Fruit fly (Drosophila melanogaster) whole organism, embryonic: ENCODE measurements around the gene Mob3.

ENCODE experiments used
- ATbp ChIP-seq: fragments of 200-800 bp; sonication (Bioruptor generic); optimal IDR thresholded peaks from 2 replicates; lab custom pipeline; 2017; ENCODE audit warnings: missing biosample characterization, mild to moderate bottlenecking, missing genetic modification characterization, missing genetic modification reagents
- CG1024 ChIP-seq: fragments of 200-800 bp; sonication (Bioruptor generic); IDR thresholded peaks from 2 replicates; pipeline ENCODE4 v1.3.6; 2022; ENCODE audit warnings: missing biosample characterization, missing genetic modification characterization
- CG10366 ChIP-seq: fragments of 200-800 bp; sonication (Bioruptor generic); IDR thresholded peaks from 2 replicates; pipeline ENCODE4 v1.3.6; 2022; ENCODE audit warnings: missing biosample characterization, missing genetic modification characterization
- CG11695 ChIP-seq: fragments of 200-800 bp; sonication (Bioruptor generic); IDR thresholded peaks from 3 replicates; pipeline ENCODE4 v1.3.6; 2022; ENCODE audit warnings: missing biosample characterization, missing genetic modification characterization
- CG12659 ChIP-seq: fragments of 200-800 bp; sonication (Bioruptor generic); optimal IDR thresholded peaks from 3 replicates; lab custom pipeline; 2017; ENCODE audit warnings: mild to moderate bottlenecking, missing biosample characterization, missing genetic modification reagents, missing genetic modification characterization
- CG14860 ChIP-seq: fragments of 200-800 bp; sonication (Bioruptor generic); IDR thresholded peaks from 3 replicates; pipeline ENCODE4 v1.3.6; 2022; ENCODE audit warnings: missing biosample characterization, missing genetic modification characterization; ENCODE audit not compliant: partially characterized antibody
- CG14965 ChIP-seq: fragments of 200-800 bp; sonication (Bioruptor generic); optimal IDR thresholded peaks from 2 replicates; lab custom pipeline; 2016; ENCODE audit warnings: missing biosample characterization, missing genetic modification characterization, borderline replicate concordance
- CG2120 ChIP-seq: fragments of 200-800 bp; sonication (Bioruptor generic); optimal IDR thresholded peaks from 3 replicates; lab custom pipeline; 2016; ENCODE audit warnings: missing biosample characterization, missing genetic modification characterization
- CG2129 ChIP-seq: fragments of 200-800 bp; sonication (Bioruptor generic); IDR thresholded peaks from 2 replicates; pipeline ENCODE4 v1.3.6; 2022; ENCODE audit warnings: missing biosample characterization, missing genetic modification characterization; ENCODE audit not compliant: partially characterized antibody
- CG2875 ChIP-seq: fragments of 200-800 bp; sonication (Bioruptor generic); optimal IDR thresholded peaks from 2 replicates; lab custom pipeline; 2017; ENCODE audit warnings: missing biosample characterization, mild to moderate bottlenecking, missing genetic modification characterization, missing genetic modification reagents
- CG31388 ChIP-seq: fragments of 200-800 bp; sonication (Bioruptor generic); optimal IDR thresholded peaks from 2 replicates; lab custom pipeline; 2016; ENCODE audit warnings: missing biosample characterization, missing genetic modification characterization
- CG31441 ChIP-seq: fragments of 200-800 bp; sonication (Bioruptor generic); IDR thresholded peaks from 2 replicates; pipeline ENCODE4 v1.3.6; 2022; ENCODE audit warnings: missing biosample characterization, missing genetic modification characterization
- CG34422 ChIP-seq: fragments of 200-800 bp; sonication (Bioruptor generic); IDR thresholded peaks from 3 replicates; pipeline ENCODE4 v1.3.6; 2022; ENCODE audit warnings: missing biosample characterization, missing genetic modification characterization
- CG4360 ChIP-seq: fragments of 200-800 bp; sonication (Bioruptor generic); IDR thresholded peaks from 2 replicates; pipeline ENCODE4 v1.3.6; 2022; ENCODE audit warnings: missing biosample characterization, missing genetic modification characterization
- CG9609 ChIP-seq: fragments of 200-800 bp; sonication (Bioruptor generic); optimal IDR thresholded peaks from 3 replicates; lab custom pipeline; 2016; ENCODE audit warnings: missing biosample characterization, missing genetic modification characterization
- CTCF ChIP-seq: fragments of 200-800 bp; sonication (Bioruptor generic); optimal IDR thresholded peaks from 2 replicates; lab custom pipeline; 2017; ENCODE audit warnings: missing biosample characterization, mild to moderate bottlenecking, missing genetic modification characterization, moderate library complexity
- Camta ChIP-seq: fragments of 200-800 bp; sonication (Bioruptor generic); optimal IDR thresholded peaks from 2 replicates; lab custom pipeline; 2016; ENCODE audit warnings: missing biosample characterization, missing genetic modification characterization
- CkIIα-i1 ChIP-seq: fragments of 200-800 bp; sonication (Bioruptor generic); IDR thresholded peaks from 2 replicates; pipeline ENCODE4 v1.3.6; 2022; ENCODE audit warnings: missing biosample characterization, missing genetic modification characterization
- CoRest ChIP-seq: fragments of 200-800 bp; sonication (Bioruptor generic); optimal IDR thresholded peaks from 3 replicates; lab custom pipeline; 2018; ENCODE audit warnings: missing biosample characterization, mild to moderate bottlenecking, missing genetic modification characterization, moderate library complexity
- Dek ChIP-seq: fragments of 200-800 bp; sonication (Bioruptor generic); optimal IDR thresholded peaks from 3 replicates; lab custom pipeline; 2019; ENCODE audit warnings: missing biosample characterization, mild to moderate bottlenecking, missing genetic modification characterization, moderate library complexity
- Ets65A ChIP-seq: fragments of 200-800 bp; sonication (Bioruptor generic); peaks from one replicate; lab custom pipeline; 2016; ENCODE audit warnings: missing biosample characterization, missing genetic modification characterization
- Fer1 ChIP-seq: fragments of 200-800 bp; sonication (Bioruptor generic); optimal IDR thresholded peaks from 2 replicates; lab custom pipeline; 2017; ENCODE audit warnings: missing biosample characterization, mild to moderate bottlenecking, missing genetic modification characterization
- Hr39 ChIP-seq: fragments of >200 bp; optimal IDR thresholded peaks from 2 replicates; lab custom pipeline; 2017
- Hsf ChIP-seq: fragments of 200-800 bp; sonication (Bioruptor generic); optimal IDR thresholded peaks from 3 replicates; lab custom pipeline; 2016; ENCODE audit warnings: missing biosample characterization, missing genetic modification characterization
- Kr ChIP-seq: fragments of 200-800 bp; sonication (Bioruptor generic); optimal IDR thresholded peaks from 2 replicates; lab custom pipeline; 2017; ENCODE audit warnings: missing biosample characterization, mild to moderate bottlenecking, missing genetic modification characterization
- Lim3 ChIP-seq: fragments of 200-800 bp; sonication (Bioruptor generic); IDR thresholded peaks from 2 replicates; pipeline ENCODE4 v1.3.6; 2022; ENCODE audit warnings: missing biosample characterization, missing genetic modification characterization
- MESR4 ChIP-seq: fragments of 200-800 bp; sonication (Bioruptor generic); optimal IDR thresholded peaks from 2 replicates; lab custom pipeline; 2018; ENCODE audit warnings: missing biosample characterization, mild to moderate bottlenecking, missing genetic modification characterization, moderate library complexity
- Med ChIP-seq: fragments of 200-800 bp; sonication (Bioruptor generic); peaks from one replicate; lab custom pipeline; 2016; ENCODE audit warnings: missing biosample characterization, missing genetic modification characterization, mild to moderate bottlenecking, inconsistent platforms, moderate library complexity
- Ptx1 ChIP-seq: fragments of 200-800 bp; sonication (Bioruptor generic); IDR thresholded peaks from 2 replicates; pipeline ENCODE4 v1.3.6; 2022; ENCODE audit warnings: missing biosample characterization, missing genetic modification characterization
- Sin3A ChIP-seq: fragments of >200 bp; optimal IDR thresholded peaks from 2 replicates; lab custom pipeline; 2018
- YL-1 ChIP-seq: fragments of 200-800 bp; sonication (Bioruptor generic); optimal IDR thresholded peaks from 3 replicates; lab custom pipeline; 2017; ENCODE audit warnings: missing biosample characterization, mild to moderate bottlenecking, missing genetic modification characterization
- bab2 ChIP-seq: fragments of 200-800 bp; sonication (Bioruptor generic); optimal IDR thresholded peaks from 2 replicates; lab custom pipeline; 2016; ENCODE audit warnings: missing biosample characterization, missing genetic modification characterization
- bigmax ChIP-seq: fragments of 200-800 bp; sonication (Bioruptor generic); optimal IDR thresholded peaks from 2 replicates; lab custom pipeline; 2018; ENCODE audit warnings: missing biosample characterization, mild to moderate bottlenecking, missing genetic modification characterization
- crp ChIP-seq, 2 experiments: fragments of 200-800 bp; sonication (Bioruptor generic); optimal IDR thresholded peaks; 2 replicates in 1 of 2; 3 replicates in 1 of 2; lab custom pipeline; 2017; ENCODE audit warnings: missing biosample characterization in 2 of 2, missing genetic modification characterization in 2 of 2, mild to moderate bottlenecking in 1 of 2, moderate library complexity in 1 of 2
- dan ChIP-seq: fragments of 200-800 bp; sonication (Bioruptor generic); IDR thresholded peaks from 2 replicates; pipeline ENCODE4 v1.3.6; 2022; ENCODE audit warnings: missing biosample characterization, missing genetic modification characterization
- fd102C ChIP-seq: fragments of 200-800 bp; sonication (Bioruptor generic); optimal IDR thresholded peaks from 2 replicates; lab custom pipeline; 2018; ENCODE audit warnings: missing biosample characterization, mild to moderate bottlenecking, missing genetic modification characterization, moderate library complexity
- kah ChIP-seq: fragments of 200-800 bp; sonication (Bioruptor generic); optimal IDR thresholded peaks from 2 replicates; lab custom pipeline; 2018; ENCODE audit warnings: missing biosample characterization, mild to moderate bottlenecking, missing genetic modification characterization
- nmo ChIP-seq: fragments of 200-800 bp; sonication (Bioruptor generic); optimal IDR thresholded peaks from 2 replicates; lab custom pipeline; 2018; ENCODE audit warnings: missing biosample characterization, mild to moderate bottlenecking, missing genetic modification characterization, moderate library complexity
- otp ChIP-seq: fragments of 200-800 bp; sonication (Bioruptor generic); IDR thresholded peaks from 3 replicates; pipeline ENCODE4, ENCODE4 v1.3.6; 2022; ENCODE audit warnings: missing biosample characterization, missing genetic modification characterization
- pb ChIP-seq: fragments of 200-800 bp; sonication (Bioruptor generic); optimal IDR thresholded peaks from 3 replicates; lab custom pipeline; 2016; ENCODE audit warnings: missing biosample characterization, missing genetic modification characterization
- peb ChIP-seq: fragments of 200-800 bp; sonication (Bioruptor generic); IDR thresholded peaks from 2 replicates; pipeline ENCODE4 v1.3.6; 2022; ENCODE audit warnings: missing biosample characterization, missing genetic modification characterization
- pfk ChIP-seq: fragments of 200-800 bp; sonication (Bioruptor generic); optimal IDR thresholded peaks from 2 replicates; lab custom pipeline; 2018; ENCODE audit warnings: missing biosample characterization, mild to moderate bottlenecking, missing genetic modification characterization, moderate library complexity
- pnt ChIP-seq: fragments of 200-800 bp; sonication (Bioruptor generic); optimal IDR thresholded peaks from 3 replicates; lab custom pipeline; 2016; ENCODE audit warnings: missing biosample characterization, missing genetic modification characterization
- ranshi ChIP-seq: fragments of 200-800 bp; sonication (Bioruptor generic); IDR thresholded peaks from 2 replicates; pipeline ENCODE4 v1.3.6; 2022; ENCODE audit warnings: missing biosample characterization, missing genetic modification characterization
- sens ChIP-seq: fragments of 200-800 bp; sonication (Bioruptor generic); peaks from one replicate; lab custom pipeline; 2016; ENCODE audit warnings: missing biosample characterization, missing genetic modification characterization
- sens-2 ChIP-seq: fragments of 200-800 bp; sonication (Bioruptor generic); IDR thresholded peaks from 2 replicates; pipeline ENCODE4 v1.3.6; 2022; ENCODE audit warnings: missing biosample characterization, missing genetic modification characterization
- slbo ChIP-seq: fragments of 200-800 bp; sonication (Bioruptor generic); IDR thresholded peaks from 2 replicates; pipeline ENCODE4 v1.3.6; 2022; ENCODE audit warnings: missing biosample characterization, missing genetic modification characterization
- ssp ChIP-seq: fragments of 200-800 bp; sonication (Bioruptor generic); IDR thresholded peaks from 2 replicates; pipeline ENCODE4 v1.3.6; 2022; ENCODE audit warnings: missing biosample characterization, missing genetic modification characterization
- tio ChIP-seq: fragments of 200-800 bp; sonication (Bioruptor generic); optimal IDR thresholded peaks from 2 replicates; lab custom pipeline; 2017; ENCODE audit warnings: missing biosample characterization, missing genetic modification characterization, inconsistent platforms
- twi ChIP-seq: fragments of 200-800 bp; optimal IDR thresholded peaks from 2 replicates; lab custom pipeline; 2019; ENCODE audit warnings: missing biosample characterization, mild to moderate bottlenecking, missing genetic modification characterization, moderate library complexity
- tx ChIP-seq: fragments of 200-800 bp; sonication (Bioruptor generic); optimal IDR thresholded peaks from 2 replicates; lab custom pipeline; 2016; ENCODE audit warnings: missing biosample characterization, missing genetic modification characterization
- wor ChIP-seq: fragments of 200-800 bp; sonication (Bioruptor generic); IDR thresholded peaks from 2 replicates; pipeline ENCODE4 v1.3.6; 2022; ENCODE audit warnings: missing biosample characterization, missing genetic modification characterization

The Mob3 gene

dm6 chr2L:10232152-10232816 is 32.9 kb upstream of the Mob3 start, which contains the start of gene eEF1delta (continued):
- no peak for TF ChIP-seq Ptx1 (GFP tag; lab: Robert Waterston, UW)
- TF ChIP-seq Dek (tag; lab: Kevin White, UChicago) = no peak
- TF ChIP-seq pb (GFP tag; lab: Kevin White, UChicago) = no peak
- TF ChIP-seq CG11695 (GFP tag; lab: Robert Waterston, UW) = no peak
- TF ChIP-seq CG2129 (GFP tag; lab: Robert Waterston, UW) = no peak
- TF ChIP-seq CG12659 (GFP tag; lab: Kevin White, UChicago) = peak; percentile 53
- TF ChIP-seq twi = no peak
- no peak for TF ChIP-seq otp (GFP tag; lab: Robert Waterston, UW)
- peak; percentile 16 for TF ChIP-seq Ets65A
- no peak for TF ChIP-seq ranshi
- no peak for TF ChIP-seq Lim3 (GFP tag; lab: Robert Waterston, UW)
- TF ChIP-seq Fer1 (GFP tag; lab: Kevin White, UChicago) = no peak
- no peak for TF ChIP-seq CoRest (tag; lab: Kevin White, UChicago)
- no peak for TF ChIP-seq crp (GFP tag; optimal IDR thresholded peaks at IDR 0.05; lab: Kevin White, UChicago)
- TF ChIP-seq Camta (GFP tag; lab: Kevin White, UChicago) = no peak
- no peak for TF ChIP-seq bab2
- TF ChIP-seq MESR4 = peak; percentile 68
- no peak for TF ChIP-seq CG31388
- no peak for TF ChIP-seq CG31441 (GFP tag; lab: Robert Waterston, UW)
- no peak for TF ChIP-seq fd102C
- no peak for TF ChIP-seq tx
- no peak for TF ChIP-seq sens-2 (GFP tag; lab: Robert Waterston, UW)
- no peak for TF ChIP-seq sens (GFP tag; lab: Kevin White, UChicago)
- peak; percentile 93 for TF ChIP-seq ssp (GFP tag; lab: Robert Waterston, UW)
- no peak for TF ChIP-seq CTCF (GFP tag; lab: Kevin White, UChicago)
- no peak for TF ChIP-seq CG14965 (GFP tag; lab: Kevin White, UChicago)
- peak; percentile 21; the same call in 1 of the 2 replicates for TF ChIP-seq slbo (GFP tag; lab: Robert Waterston, UW)
- TF ChIP-seq CG9609 = no peak
- TF ChIP-seq nmo (GFP tag; lab: Kevin White, UChicago) = peak; percentile 14
- TF ChIP-seq CG1024 (GFP tag; lab: Robert Waterston, UW) = peak; percentile 93
- no peak for TF ChIP-seq CG10366
- TF ChIP-seq Sin3A (lab: Kevin White, UChicago) = peak; percentile 18
- TF ChIP-seq ATbp (GFP tag; lab: Kevin White, UChicago) = no peak
- no peak for TF ChIP-seq pnt
- no peak for TF ChIP-seq kah (GFP tag; lab: Kevin White, UChicago)
- no peak for TF ChIP-seq Hr39 (lab: Kevin White, UChicago)
- no peak for TF ChIP-seq dan (GFP tag; lab: Robert Waterston, UW)
- TF ChIP-seq pfk = peak; percentile 91
- no peak for TF ChIP-seq CG14860
- TF ChIP-seq Med = peak; percentile 55
- TF ChIP-seq peb (GFP tag; lab: Robert Waterston, UW) = no peak
- TF ChIP-seq Hsf (GFP tag; lab: Kevin White, UChicago) = no peak
- no peak for TF ChIP-seq wor
- no peak for TF ChIP-seq YL-1 (GFP tag; lab: Kevin White, UChicago)
- TF ChIP-seq CG34422 = peak; percentile 37; the same call in 1 of the 3 replicates
- no peak for TF ChIP-seq tio (GFP tag; lab: Kevin White, UChicago)
- no peak for TF ChIP-seq CG2875
- TF ChIP-seq CG4360 (GFP tag; lab: Robert Waterston, UW) = no peak
- no peak for TF ChIP-seq bigmax
- no peak for TF ChIP-seq Kr (GFP tag; lab: Kevin White, UChicago)
- no peak for TF ChIP-seq CkIIα-i1
- no peak for TF ChIP-seq CG2120 (GFP tag; lab: Kevin White, UChicago)
